Fruit fly (Drosophila melanogaster) whole organism, wandering third instar larva: ENCODE measurements around the gene CG16974.

ENCODE experiments used
- N ChIP-seq: fragments of >200 bp; optimal IDR thresholded peaks from 2 replicates; lab custom pipeline; 2018; ENCODE audit warnings: missing biosample characterization, missing external identifiers, missing genetic modification characterization
- lola ChIP-seq: fragments of >200 bp; optimal IDR thresholded peaks from 2 replicates; lab custom pipeline; 2017; ENCODE audit warnings: missing biosample characterization, missing genetic modification characterization

- no peak for TF ChIP-seq N
- TF ChIP-seq lola (GFP tag; lab: Kevin White, UChicago) = no peak
These were observed 12.4 kb upstream of the CG16974 start for dm6 chr2L:13204151-13204550.
